Worm (Caenorhabditis elegans): Measurements from ENCODE around the gene C34E10.10.

The C34E10.10 gene

ce11 chrIII:5230415-5230814, 2.7 kb upstream of the C34E10.10 start, which contains the start of gene prmt-5 (continued):
- TF ChIP-seq hmg-1.1 (GFP tag; IDR thresholded peaks at IDR 0.05) (no peak), lin-1 (GFP tag; IDR thresholded peaks at IDR 0.05) (0 out of 2 replicates have a peak, but pooled peaks have one; percentile 73), nhr-111 (GFP tag; optimal IDR thresholded peaks at IDR 0.05) (peak; percentile 62), nhr-11 (tag; optimal IDR thresholded peaks at IDR 0.05) (no peak), gei-8 (GFP tag; optimal IDR thresholded peaks at IDR 0.05) (peak; percentile 79), D1046.2 (GFP tag; IDR thresholded peaks at IDR 0.05) (peak; percentile 60; the same call in 1 of the 2 replicates), zfp-2 (tag; optimal IDR thresholded peaks at IDR 0.05) (no peak), egl-43 (GFP tag; IDR thresholded peaks at IDR 0.05) (peak; percentile 72; the same call in 1 of the 2 replicates), arid-1 (GFP tag; conservative IDR thresholded peaks at IDR 0.05) (peak; percentile 85), Y75B8A.6 (GFP tag; IDR thresholded peaks at IDR 0.05) (peak; percentile 77), Y5F2A.4 (GFP tag; optimal IDR thresholded peaks at IDR 0.05) (peak; percentile 47), duxl-1 (tag; optimal IDR thresholded peaks at IDR 0.05; ENCODE audit: poor library complexity) (peak; percentile 74)

DNA sequence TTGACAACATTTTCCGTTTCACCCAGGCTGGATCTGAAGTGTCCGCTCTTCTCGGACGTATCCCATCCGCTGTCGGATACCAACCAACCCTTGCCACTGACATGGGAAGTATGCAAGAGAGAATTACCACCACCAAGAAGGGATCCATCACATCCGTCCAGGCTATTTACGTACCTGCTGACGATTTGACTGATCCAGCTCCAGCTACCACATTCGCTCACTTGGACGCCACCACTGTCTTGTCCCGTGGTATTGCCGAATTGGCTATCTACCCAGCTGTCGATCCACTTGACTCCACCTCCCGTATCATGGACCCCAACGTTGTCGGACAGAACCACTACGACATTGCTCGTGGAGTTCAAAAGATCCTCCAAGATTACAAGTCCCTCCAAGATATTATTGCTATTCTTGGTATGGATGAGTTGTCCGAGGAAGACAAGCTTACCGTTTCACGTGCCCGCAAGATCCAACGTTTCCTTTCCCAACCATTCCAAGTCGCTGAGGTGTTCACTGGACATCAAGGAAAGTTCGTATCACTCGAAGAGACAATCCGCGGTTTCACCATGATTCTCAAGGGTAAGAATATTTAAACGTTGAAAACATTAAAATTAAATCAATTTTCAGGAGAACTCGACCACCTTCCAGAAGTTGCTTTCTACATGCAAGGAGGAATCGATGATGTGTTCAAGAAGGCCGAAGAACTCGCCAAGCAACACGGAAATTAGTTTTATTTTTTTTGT, 2.0 kb upstream of the C34E10.10 start:
- TF ChIP-seq aly-2 (tag; optimal IDR thresholded peaks at IDR 0.05) (peak; percentile 75), D1046.2 (GFP tag; IDR thresholded peaks at IDR 0.05) (0 out of 2 replicates have a peak, but pooled peaks have one; percentile 20), arid-1 (GFP tag; conservative IDR thresholded peaks at IDR 0.05) (no peak), aha-1 (tag) (peak; percentile 82)

ce11 chrIII:5228839-5229238, 1.2 kb upstream of the C34E10.10 start:
- no peak for TF ChIP-seq D1046.2 (GFP tag; IDR thresholded peaks at IDR 0.05)
- TF ChIP-seq tra-1 (GFP tag; IDR thresholded peaks at IDR 0.05) = no peak
- TF ChIP-seq dve-1 (tag; optimal IDR thresholded peaks at IDR 0.05; ENCODE audit: insufficient read depth) = no peak

ce11 chrIII:5225321-5225720, 2.4 kb downstream of the C34E10.10 start, which contains the start of gene nex-1:
Gene nex-1, plus strand, starts transcription at chrIII:5225621.
- TF ChIP-seq lin-39 (tag; optimal IDR thresholded peaks at IDR 0.05) (no peak), hlh-11 (tag; optimal IDR thresholded peaks at IDR 0.05) (no peak), unc-62 (GFP tag; optimal IDR thresholded peaks at IDR 0.05 in 1 of 2) (peak in 1 of 2 experiments; percentile 23), unc-62 (tag; optimal IDR thresholded peaks at IDR 0.05) (no peak)

DNA sequence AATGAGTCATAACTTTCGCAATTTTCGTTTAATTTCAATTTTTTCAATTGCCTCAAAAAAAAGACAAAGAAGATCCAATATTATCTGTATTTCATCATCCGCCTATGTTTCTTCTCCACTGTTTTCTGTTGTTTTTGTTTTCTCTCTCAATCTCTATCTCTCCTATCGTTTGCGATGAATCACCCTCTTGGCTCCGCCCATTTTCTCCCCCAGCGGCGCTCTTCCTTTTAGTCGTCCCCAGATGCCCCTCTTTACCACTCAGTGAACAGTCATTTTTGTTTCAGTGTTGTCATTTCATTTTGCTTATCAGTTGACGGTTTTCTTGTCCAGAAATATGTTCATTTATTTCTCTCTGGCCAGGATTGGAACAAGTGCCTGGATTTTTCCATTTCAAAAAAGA, 2.8 kb downstream of the C34E10.10 start:
- TF ChIP-seq madf-9 (GFP tag; conservative IDR thresholded peaks at IDR 0.05) (0 out of 2 replicates have a peak, but pooled peaks have one; percentile 18), nhr-102 (tag; optimal IDR thresholded peaks at IDR 0.05) (no peak), ama-1 (optimal IDR thresholded peaks at IDR 0.05) (peak; percentile 51), hlh-11 (tag; optimal IDR thresholded peaks at IDR 0.05) (peak; percentile 36), nhr-42 (GFP tag; IDR thresholded peaks at IDR 0.05) (no peak), daf-12 (tag; optimal IDR thresholded peaks at IDR 0.05) (no peak), aha-1 (tag) (no peak), nhr-237 (tag; optimal IDR thresholded peaks at IDR 0.05) (no peak), snpc-1.2 (GFP tag; IDR thresholded peaks at IDR 0.05) (no peak), dve-1 (tag; optimal IDR thresholded peaks at IDR 0.05; ENCODE audit: insufficient read depth) (peak; percentile 81), hif-1 (tag; optimal IDR thresholded peaks at IDR 0.05) (no peak), lsy-2 (tag; optimal IDR thresholded peaks at IDR 0.05) (peak in 1 of 2 experiments; percentile 21), nhr-77 (tag; optimal IDR thresholded peaks at IDR 0.05) (peak; percentile 23), egl-43 (GFP tag; IDR thresholded peaks at IDR 0.05) (no peak), php-3 (GFP tag; IDR thresholded peaks at IDR 0.05) (no peak), daf-16 (GFP tag; optimal IDR thresholded peaks at IDR 0.05) (no peak), daf-16 (tag; optimal IDR thresholded peaks at IDR 0.05) (peak; percentile 73), hlh-30 (tag; optimal IDR thresholded peaks at IDR 0.05; ENCODE audit: insufficient read depth) (no peak), pqm-1 (tag; optimal IDR thresholded peaks at IDR 0.05) (peak; percentile 36), mxl-2 (GFP tag; conservative IDR thresholded peaks at IDR 0.05) (no peak), F37D6.2 (tag; optimal IDR thresholded peaks at IDR 0.05) (no peak), dmd-6 (GFP tag; IDR thresholded peaks at IDR 0.05) (no peak), ceh-32 (tag; optimal IDR thresholded peaks at IDR 0.05; ENCODE audit: poor library complexity) (no peak), lin-1 (GFP tag; IDR thresholded peaks at IDR 0.05) (no peak), lin-29 (GFP tag; IDR thresholded peaks at IDR 0.05) (no peak), nhr-48 (tag; optimal IDR thresholded peaks at IDR 0.05) (no peak), lir-3 (tag; optimal IDR thresholded peaks at IDR 0.05) (no peak)

Measured in whole organism, L4 larva.